Worm (Caenorhabditis elegans): ENCODE measurements around the gene amt-4.

- TF ChIP-seq ama-1 (optimal IDR thresholded peaks at IDR 0.05) = no peak
- TF ChIP-seq B0310.2 (tag; optimal IDR thresholded peaks at IDR 0.05) = no peak
- TF ChIP-seq flt-1 (GFP tag; IDR thresholded peaks at IDR 0.05) = no peak
- no peak for TF ChIP-seq scrt-1 (GFP tag; IDR thresholded peaks at IDR 0.05)
- TF ChIP-seq aly-1 (tag; optimal IDR thresholded peaks at IDR 0.05) = no peak
- TF ChIP-seq hmg-4 (GFP tag; optimal IDR thresholded peaks at IDR 0.05) = no peak
- no peak for TF ChIP-seq ets-7 (tag; optimal IDR thresholded peaks at IDR 0.05)
- no peak for TF ChIP-seq tbx-37 (GFP tag; conservative IDR thresholded peaks at IDR 0.05)
- no peak for TF ChIP-seq tbx-11 (GFP tag; IDR thresholded peaks at IDR 0.05)
- TF ChIP-seq tra-4 (tag; optimal IDR thresholded peaks at IDR 0.05) = no peak
- no peak for TF ChIP-seq ceh-36 (tag; optimal IDR thresholded peaks at IDR 0.05)
- TF ChIP-seq hnd-1 (tag; optimal IDR thresholded peaks at IDR 0.05) = no peak
- TF ChIP-seq pes-1 (GFP tag; IDR thresholded peaks at IDR 0.05) = no peak
- no peak for TF ChIP-seq F13C5.2 (tag; optimal IDR thresholded peaks at IDR 0.05)
These were observed 34.4 kb downstream of the amt-4 start for ce11 chrX:4599526-4599925.

All from whole organism, early embryonic.